Worm (Caenorhabditis elegans) whole organism, L2 larva: ENCODE results near the gene Y45F3A.5.

Experiments used
- ceh-16 ChIP-seq: fragments of 150-350 bp; optimal IDR thresholded peaks from 2 replicates; lab custom pipeline; 2014; ENCODE audit warnings: missing biosample characterization, missing genetic modification characterization
- ceh-82 ChIP-seq: fragments of 150-350 bp; optimal IDR thresholded peaks from 2 replicates; lab custom pipeline; 2014; ENCODE audit warnings: missing biosample characterization, missing genetic modification characterization
- elt-1 ChIP-seq: fragments of 150-350 bp; optimal IDR thresholded peaks from 2 replicates; lab custom pipeline; 2014; ENCODE audit warnings: missing biosample characterization, missing genetic modification characterization
- elt-3 ChIP-seq: sonication (generic microtip); optimal IDR thresholded peaks from 2 replicates; lab custom pipeline; 2017; ENCODE audit warnings: missing biosample characterization, missing genetic modification characterization
- gmeb-1 ChIP-seq: fragments of 150-350 bp; optimal IDR thresholded peaks from 2 replicates; lab custom pipeline; 2014; ENCODE audit warnings: missing biosample characterization, missing genetic modification characterization
- mab-5 ChIP-seq: fragments of 150-350 bp; optimal IDR thresholded peaks from 2 replicates; lab custom pipeline; 2014; ENCODE audit warnings: missing biosample characterization, missing genetic modification characterization
- nhr-237 ChIP-seq: fragments of 150-350 bp; optimal IDR thresholded peaks from 2 replicates; lab custom pipeline; 2014; ENCODE audit warnings: missing biosample characterization, missing genetic modification characterization
- nhr-25 ChIP-seq: fragments of 150-350 bp; sonication (generic microtip); optimal IDR thresholded peaks from 3 replicates; lab custom pipeline; 2014; ENCODE audit warnings: missing biosample characterization, missing genetic modification characterization
- sem-4 ChIP-seq: fragments of 150-350 bp; optimal IDR thresholded peaks from 2 replicates; lab custom pipeline; 2014; ENCODE audit warnings: missing biosample characterization, missing genetic modification reagents, missing genetic modification characterization
- skn-1 ChIP-seq: sonication (generic microtip); optimal IDR thresholded peaks from 2 replicates; lab custom pipeline; 2017; ENCODE audit warnings: missing biosample characterization, missing genetic modification characterization
- snpc-4 ChIP-seq: fragments of 150-350 bp; optimal IDR thresholded peaks from 2 replicates; lab custom pipeline; 2014; ENCODE audit warnings: missing biosample characterization, missing genetic modification characterization
- unc-39 ChIP-seq: fragments of 150-350 bp; optimal IDR thresholded peaks from 2 replicates; lab custom pipeline; 2014; ENCODE audit warnings: missing biosample characterization, missing genetic modification characterization
- zag-1 ChIP-seq: fragments of 150-350 bp; optimal IDR thresholded peaks from 2 replicates; lab custom pipeline; 2014; ENCODE audit warnings: missing biosample characterization, missing genetic modification characterization
- ztf-4 ChIP-seq: fragments of 150-350 bp; optimal IDR thresholded peaks from 2 replicates; lab custom pipeline; 2014; ENCODE audit warnings: missing biosample characterization, missing genetic modification characterization

DNA sequence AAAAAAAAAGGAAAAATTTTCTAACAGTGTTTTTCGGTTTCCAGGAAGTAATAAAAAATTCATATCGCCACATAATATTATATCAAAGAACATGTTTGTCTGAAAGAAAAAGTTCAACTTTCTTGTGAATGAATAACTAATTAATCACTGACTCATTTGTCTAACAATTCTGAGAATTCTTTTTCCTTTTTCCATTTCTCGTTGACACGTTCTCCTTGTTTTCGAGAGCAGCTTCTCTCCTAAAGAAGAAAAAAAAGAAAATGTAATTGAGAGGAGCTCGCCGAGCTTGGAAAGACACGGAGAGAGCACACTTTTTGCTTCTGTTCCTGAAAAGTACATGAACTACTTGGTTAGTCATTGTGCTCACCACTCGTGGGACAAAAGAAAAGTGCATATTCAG lies 22.0 kb upstream of the Y45F3A.5 start:
- no peak for TF ChIP-seq skn-1
- TF ChIP-seq elt-1 (tag; lab: Kevin White, UChicago): no peak
- no peak for TF ChIP-seq ztf-4 (tag; lab: Kevin White, UChicago)
- TF ChIP-seq unc-39 (tag; lab: Kevin White, UChicago): no peak
- no peak for TF ChIP-seq zag-1
- TF ChIP-seq snpc-4: no peak
- TF ChIP-seq nhr-237: no peak
- TF ChIP-seq nhr-25 (tag; lab: Kevin White, UChicago): no peak
- TF ChIP-seq ceh-16 (tag; lab: Kevin White, UChicago): no peak
- no peak for TF ChIP-seq sem-4 (tag; lab: Kevin White, UChicago)
- TF ChIP-seq ceh-82 (tag; lab: Kevin White, UChicago): no peak
- TF ChIP-seq elt-3 (tag; lab: Kevin White, UChicago): no peak
- no peak for TF ChIP-seq mab-5
- TF ChIP-seq gmeb-1: no peak
